Worm (Caenorhabditis elegans) whole organism, L4 larva: Measurements from ENCODE around the gene Y38A10A.7.
A peak's percentile ranks its signal among the peaks of the same experiment; 100 is the strongest.

ENCODE experiments used
- D1046.2 ChIP-seq: fragments of 200-800 bp; sonication (Bioruptor generic); IDR thresholded peaks from 2 replicates; pipeline ENCODE4 v1.3.6; 2022; ENCODE audit warnings: missing genetic modification characterization, missing compliant biosample characterization
- Y48G9A.11 ChIP-seq: fragments of 200-800 bp; sonication (Bioruptor generic); IDR thresholded peaks from 2 replicates; pipeline ENCODE4 v1.3.6; 2022; ENCODE audit warnings: missing genetic modification reagents, missing genetic modification characterization, missing compliant biosample characterization
- ama-1 ChIP-seq: fragments of 150-350 bp; optimal IDR thresholded peaks from 2 replicates; lab custom pipeline; 2014; ENCODE audit warnings: inconsistent platforms, mixed read lengths
- daf-16 ChIP-seq, 3 experiments: sonication (generic microtip); optimal IDR thresholded peaks; 2 replicates each; lab custom pipeline; 2016 to 2017; ENCODE audit warnings: missing genetic modification characterization in 3 of 3, missing genetic modification reagents in 3 of 3, mild to moderate bottlenecking in 2 of 3, missing compliant biosample characterization in 2 of 3, missing biosample characterization in 1 of 3, moderate library complexity in 1 of 3
- dmd-6 ChIP-seq: fragments of 200-800 bp; sonication (Bioruptor generic); IDR thresholded peaks from 2 replicates; pipeline ENCODE4 v1.3.6; 2022; ENCODE audit warnings: missing genetic modification reagents, missing genetic modification characterization, missing compliant biosample characterization
- dve-1 ChIP-seq: sonication (generic microtip); optimal IDR thresholded peaks from 2 replicates; lab custom pipeline; 2017; ENCODE audit warnings: antibody characterized with exemption, mild to moderate bottlenecking, missing genetic modification characterization, missing compliant biosample characterization; ENCODE audit not compliant: insufficient read depth
- fos-1 ChIP-seq: fragments of 150-350 bp; optimal IDR thresholded peaks from 2 replicates; lab custom pipeline; 2014; ENCODE audit warnings: missing biosample characterization, missing genetic modification characterization
- hlh-11 ChIP-seq: fragments of 200-800 bp; sonication (Bioruptor generic); optimal IDR thresholded peaks from 2 replicates; lab custom pipeline; 2018; ENCODE audit warnings: mild to moderate bottlenecking, missing genetic modification characterization, missing compliant biosample characterization
- hlh-30 ChIP-seq: sonication (generic microtip); optimal IDR thresholded peaks from 2 replicates; lab custom pipeline; 2017; ENCODE audit warnings: antibody characterized with exemption, mild to moderate bottlenecking, missing genetic modification characterization, missing compliant biosample characterization; ENCODE audit not compliant: insufficient read depth
- hmg-1.1 ChIP-seq: fragments of 200-800 bp; sonication (Bioruptor generic); IDR thresholded peaks from 2 replicates; pipeline ENCODE4 v1.3.6; 2022; ENCODE audit warnings: missing genetic modification reagents, missing genetic modification characterization, missing compliant biosample characterization
- lin-13 ChIP-seq: fragments of 150-350 bp; optimal IDR thresholded peaks from 2 replicates; lab custom pipeline; 2014; ENCODE audit warnings: missing biosample characterization, missing genetic modification reagents, missing genetic modification characterization
- mdl-1 ChIP-seq, 2 experiments: fragments of 150-350 bp in 1 of 2; sonication (generic microtip) in 1 of 2; optimal IDR thresholded peaks; 2 replicates each; lab custom pipeline; 2014 to 2017; ENCODE audit warnings: missing biosample characterization in 2 of 2, missing genetic modification characterization in 2 of 2
- mep-1 ChIP-seq: fragments of 150-350 bp; sonication (generic microtip); optimal IDR thresholded peaks from 3 replicates; lab custom pipeline; 2014; ENCODE audit warnings: missing biosample characterization, missing genetic modification characterization
- nhr-10 ChIP-seq: fragments of 150-350 bp; optimal IDR thresholded peaks from 2 replicates; lab custom pipeline; 2014; ENCODE audit warnings: missing biosample characterization, missing genetic modification characterization
- nhr-102 ChIP-seq: sonication (generic microtip); optimal IDR thresholded peaks from 2 replicates; lab custom pipeline; 2016; ENCODE audit warnings: mild to moderate bottlenecking, missing genetic modification characterization, moderate library complexity, missing compliant biosample characterization
- nhr-25 ChIP-seq: sonication (generic microtip); optimal IDR thresholded peaks from 2 replicates; lab custom pipeline; 2017; ENCODE audit warnings: missing genetic modification characterization, mild to moderate bottlenecking, missing compliant biosample characterization, antibody characterized with exemption, moderate library complexity, borderline replicate concordance; ENCODE audit not compliant: insufficient read depth
- nhr-28 ChIP-seq: fragments of 150-350 bp; optimal IDR thresholded peaks from 2 replicates; lab custom pipeline; 2014; ENCODE audit warnings: missing biosample characterization, missing genetic modification characterization
- nhr-48 ChIP-seq: sonication (generic microtip); optimal IDR thresholded peaks from 2 replicates; lab custom pipeline; 2016; ENCODE audit warnings: mild to moderate bottlenecking, missing genetic modification characterization, missing compliant biosample characterization
- pqm-1 ChIP-seq: sonication (generic microtip); optimal IDR thresholded peaks from 2 replicates; lab custom pipeline; 2017; ENCODE audit warnings: missing biosample characterization, missing genetic modification characterization
- skn-1 ChIP-seq: fragments of 150-350 bp; optimal IDR thresholded peaks from 2 replicates; lab custom pipeline; 2014; ENCODE audit warnings: missing biosample characterization, missing genetic modification characterization
- unc-62 ChIP-seq, 3 experiments: fragments of 150-350 bp in 1 of 3; sonication (generic microtip); optimal IDR thresholded peaks in 2 of 3; peaks in 1 of 3; 1 replicate in 1 of 3; 2 replicates in 2 of 3; lab custom pipeline; 2014 to 2017; ENCODE audit warnings: missing biosample characterization in 3 of 3, missing genetic modification characterization in 3 of 3, missing genetic modification reagents in 3 of 3, missing genotype in 1 of 3
- zag-1 ChIP-seq: fragments of 150-350 bp; optimal IDR thresholded peaks from 2 replicates; lab custom pipeline; 2014; ENCODE audit warnings: missing biosample characterization, missing genetic modification characterization

Gene Y38A10A.7

DNA sequence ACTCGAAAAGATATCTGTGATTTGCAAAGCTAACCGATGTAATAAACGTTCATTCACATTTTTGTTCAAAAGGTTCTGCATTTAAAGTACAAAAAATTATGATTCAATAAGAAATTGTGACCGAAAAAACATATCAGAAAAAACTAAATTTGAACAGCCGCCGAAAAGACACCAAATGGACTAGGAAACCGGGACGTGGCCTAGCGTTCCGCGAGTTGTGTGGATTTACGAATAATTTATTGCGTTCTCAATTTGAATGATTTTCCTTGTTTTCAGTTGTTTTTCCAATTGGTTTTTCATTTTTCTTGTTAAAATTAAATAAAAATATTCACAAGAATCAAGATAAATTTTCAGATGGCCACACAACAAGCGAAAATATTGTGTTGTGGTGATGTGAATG, 11.5 kb downstream of the Y38A10A.7 start, which contains the start of gene cwf-19L1 (continued):
- no peak for TF ChIP-seq D1046.2 (GFP tag; lab: Robert Waterston, UW)
- TF ChIP-seq nhr-48 (tag; lab: Kevin White, UChicago) = peak; percentile 17

DNA sequence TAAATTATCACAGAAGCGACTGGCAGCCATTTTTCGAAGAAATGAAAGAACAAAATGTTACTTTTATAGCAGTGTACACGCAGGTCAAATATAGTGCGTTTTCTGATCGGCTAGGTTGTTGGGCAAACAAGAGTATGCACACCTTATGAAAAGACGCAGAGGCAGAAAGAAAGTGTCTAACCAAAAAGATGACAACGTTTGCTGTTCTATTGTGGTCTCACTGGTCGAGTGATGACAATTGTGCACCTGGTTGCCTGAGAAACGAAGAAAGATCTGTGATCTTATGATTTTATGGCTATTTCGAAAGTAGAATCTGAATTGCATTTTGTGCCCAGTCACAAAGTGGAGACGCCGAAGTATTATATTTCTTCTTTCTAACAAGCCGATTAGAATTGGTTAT, 14.5 kb downstream of the Y38A10A.7 start, which contains the start of gene F17A9.4:
Gene F17A9.4, minus strand, starts transcription at position 97 of the 400 bp plus-strand sequence.
- TF ChIP-seq dve-1 (tag; lab: Kevin White, UChicago) = peak; percentile 68
- peak; percentile 21 for TF ChIP-seq pqm-1 (tag; lab: Kevin White, UChicago)
- no peak for TF ChIP-seq nhr-10 (tag; lab: Kevin White, UChicago)
- TF ChIP-seq dmd-6 (GFP tag; lab: Robert Waterston, UW) = peak; percentile 91
- TF ChIP-seq hlh-30 (tag; lab: Kevin White, UChicago) = peak; percentile 68
- TF ChIP-seq nhr-102 (tag; lab: Kevin White, UChicago) = peak; percentile 59
- peak; percentile 79 for TF ChIP-seq nhr-28 (tag; lab: Kevin White, UChicago)
- no peak for TF ChIP-seq zag-1 (tag; lab: Kevin White, UChicago)
- TF ChIP-seq daf-16 (GFP tag; optimal IDR thresholded peaks at IDR 0.05; lab: Kevin White, UChicago) = no peak
- TF ChIP-seq daf-16 (tag; optimal IDR thresholded peaks at IDR 0.05; lab: Kevin White, UChicago) = peak; percentile 66
- TF ChIP-seq skn-1 = no peak
- TF ChIP-seq Y48G9A.11 (GFP tag; lab: Robert Waterston, UW) = no peak
- TF ChIP-seq nhr-48 (tag; lab: Kevin White, UChicago) = peak; percentile 69
- peak; percentile 77 for TF ChIP-seq hlh-11 (tag; lab: Kevin White, UChicago)
- TF ChIP-seq ama-1 (lab: Kevin White, UChicago) = no peak
- TF ChIP-seq, all 104 proteins: peak for 9

DNA sequence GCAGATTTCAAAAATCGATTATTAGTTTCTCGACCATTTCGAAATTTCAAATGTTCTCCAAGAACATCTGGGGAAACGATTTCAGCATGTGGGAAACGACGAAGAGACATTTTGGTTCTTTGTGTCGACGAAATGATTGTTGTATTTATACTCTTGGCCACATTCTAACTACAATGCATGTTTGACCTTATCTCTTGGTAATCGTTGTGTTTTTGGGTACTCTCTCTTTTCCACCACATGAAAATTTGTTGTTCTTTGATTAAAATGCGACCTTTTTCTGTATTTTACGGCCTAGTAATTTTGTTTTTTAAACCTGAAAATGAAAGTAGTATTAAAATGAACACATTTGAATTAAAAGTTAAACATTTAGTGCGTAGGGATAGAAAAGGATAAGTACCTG, 16.8 kb downstream of the Y38A10A.7 start, which contains the start of gene F17A9.5:
Gene F17A9.5, minus strand, starts transcription at position 175 of the 400 bp plus-strand sequence.
- TF ChIP-seq mdl-1 (tag; optimal IDR thresholded peaks at IDR 0.05; lab: Kevin White, UChicago) = no peak
- no peak for TF ChIP-seq hmg-1.1 (GFP tag; lab: Robert Waterston, UW)
- no peak for TF ChIP-seq fos-1 (tag; lab: Kevin White, UChicago)
- no peak for TF ChIP-seq daf-16 (GFP tag; optimal IDR thresholded peaks at IDR 0.05; lab: Kevin White, UChicago)
- TF ChIP-seq daf-16 (tag; optimal IDR thresholded peaks at IDR 0.05; lab: Kevin White, UChicago) = peak; percentile 21
- TF ChIP-seq nhr-25 = no peak
- no peak for TF ChIP-seq dve-1 (tag; lab: Kevin White, UChicago)
- TF ChIP-seq nhr-28 (tag; lab: Kevin White, UChicago) = peak; percentile 82

DNA sequence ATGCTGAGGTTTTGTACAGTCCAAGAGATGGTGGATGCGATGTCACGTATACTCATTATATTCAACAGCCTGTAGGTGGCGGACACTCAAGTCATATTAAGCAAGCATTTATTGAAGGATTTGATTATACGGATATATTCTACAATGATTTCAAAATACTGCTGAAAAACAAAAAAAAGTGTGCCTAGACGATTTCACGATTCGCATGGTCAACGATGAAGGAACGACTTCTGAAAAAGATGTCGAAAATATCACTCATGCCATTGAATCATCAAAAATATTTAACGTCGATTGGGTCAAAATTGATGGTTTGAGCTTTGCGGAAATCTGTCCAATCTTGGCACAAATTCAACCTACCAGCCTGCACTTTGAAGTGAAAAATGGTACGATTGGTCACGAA, 21.0 kb downstream of the Y38A10A.7 start:
- peak in 1 of 2 experiments; percentile 93 for TF ChIP-seq unc-62 (GFP tag; optimal IDR thresholded peaks at IDR 0.05 in 1 of 2; lab: Kevin White, UChicago)
- TF ChIP-seq unc-62 (tag; optimal IDR thresholded peaks at IDR 0.05; lab: Kevin White, UChicago) = no peak
- TF ChIP-seq mep-1 (tag; lab: Kevin White, UChicago) = no peak
- TF ChIP-seq, all 104 proteins: peak for 1

DNA sequence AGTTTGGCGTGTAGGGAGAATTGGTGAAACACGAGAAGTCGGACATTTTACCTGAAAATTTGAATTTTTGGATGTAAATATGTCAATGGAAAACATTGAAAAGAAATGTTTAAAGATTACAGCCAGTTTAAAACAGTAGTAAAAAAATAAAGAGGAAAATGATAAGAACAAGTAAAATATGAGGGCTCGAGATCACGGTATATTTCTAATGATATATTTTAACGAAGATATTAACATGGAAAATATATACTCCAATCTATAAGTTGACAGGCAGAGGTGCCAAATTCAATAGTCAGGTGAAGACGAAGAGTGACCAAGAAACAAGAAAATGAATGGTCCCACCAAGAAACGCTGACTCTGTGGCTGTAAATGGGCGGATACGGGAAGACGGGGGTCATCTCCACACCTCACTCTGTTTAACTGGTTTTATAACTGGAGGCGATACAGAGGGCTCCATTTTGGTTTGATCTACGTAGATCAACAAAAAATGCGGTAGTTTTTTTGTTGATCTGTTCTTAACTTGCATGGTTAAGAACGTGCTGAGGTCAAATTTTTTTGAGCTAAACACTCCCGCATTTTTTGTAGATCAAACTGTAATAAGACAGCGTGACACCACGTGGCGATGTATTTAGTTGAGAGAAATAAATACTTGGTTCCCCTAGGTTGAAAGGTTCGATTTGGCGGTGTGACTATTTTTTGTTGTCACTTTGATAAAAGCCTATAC, 24.3 kb downstream of the Y38A10A.7 start, which contains the start of gene ceh-49:
Gene ceh-49, minus strand, starts transcription at position 51 of the 724 bp plus-strand sequence.
- TF ChIP-seq unc-62 (GFP tag; optimal IDR thresholded peaks at IDR 0.05 in 1 of 2; lab: Kevin White, UChicago) = peak in 1 of 2 experiments; percentile 27
- TF ChIP-seq unc-62 (tag; optimal IDR thresholded peaks at IDR 0.05; lab: Kevin White, UChicago) = no peak
- no peak for TF ChIP-seq D1046.2 (GFP tag; lab: Robert Waterston, UW)

DNA sequence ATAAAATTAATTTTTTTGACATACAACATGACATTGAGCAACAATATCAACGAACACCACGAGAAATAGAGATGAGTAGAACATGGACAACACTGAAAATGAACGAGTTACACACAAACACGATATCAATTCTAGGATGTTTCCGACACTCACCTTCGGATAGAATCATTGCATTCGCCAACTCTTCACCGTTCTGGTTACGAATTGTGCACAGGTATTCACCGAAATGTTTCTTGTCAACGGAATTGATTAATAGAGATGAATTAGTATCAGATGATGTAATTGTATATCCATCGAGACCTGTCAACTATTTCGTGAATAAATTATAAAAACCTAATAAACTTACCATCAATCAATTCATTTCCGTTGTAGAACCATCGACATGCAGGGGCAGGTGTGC, 25.7 kb downstream of the Y38A10A.7 start:
- TF ChIP-seq unc-62 (GFP tag; optimal IDR thresholded peaks at IDR 0.05 in 1 of 2; lab: Kevin White, UChicago) = peak in 1 of 2 experiments; percentile 94
- TF ChIP-seq unc-62 (tag; optimal IDR thresholded peaks at IDR 0.05; lab: Kevin White, UChicago) = no peak
- no peak for TF ChIP-seq lin-13 (GFP tag; lab: Kevin White, UChicago)

DNA sequence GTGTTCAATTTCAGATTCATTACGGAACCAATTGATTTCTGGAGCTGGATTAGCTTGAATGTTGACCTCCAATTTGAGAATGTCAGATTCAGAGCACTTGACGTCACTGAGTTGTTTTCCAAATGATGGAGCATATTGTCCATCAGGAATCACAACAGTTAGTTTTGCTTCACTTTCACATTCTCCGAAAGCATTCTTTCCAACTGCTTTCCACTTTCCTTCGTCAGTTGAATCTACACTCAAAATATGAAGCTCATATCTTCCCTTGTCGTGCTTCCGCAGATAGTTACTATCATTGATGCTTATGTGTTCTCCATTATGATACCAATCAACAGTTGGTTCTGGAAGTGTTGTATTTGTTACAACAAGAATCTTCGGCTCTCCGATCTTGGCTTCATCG, 32.4 kb downstream of the Y38A10A.7 start:
- TF ChIP-seq nhr-102 (tag; lab: Kevin White, UChicago) (no peak), unc-62 (GFP tag; optimal IDR thresholded peaks at IDR 0.05 in 1 of 2; lab: Kevin White, UChicago) (peak in 1 of 2 experiments; percentile 93), unc-62 (tag; optimal IDR thresholded peaks at IDR 0.05; lab: Kevin White, UChicago) (no peak), nhr-25 (no peak)
